Fruit fly (Drosophila melanogaster): ENCODE measurements around the gene CG42507.

Gene CG42507

dm6 chr3L:14789676-14790075 is 31.9 kb upstream of the CG42507 start, which contains the start of gene Helz (continued):
- TF ChIP-seq sob (GFP tag; IDR thresholded peaks at IDR 0.05) (peak; percentile 61), nerfin-2 (GFP tag; IDR thresholded peaks at IDR 0.05; ENCODE audit: partially characterized antibody) (peak; percentile 31; the same call in 1 of the 2 replicates), E2f2 (GFP tag; IDR thresholded peaks at IDR 0.05) (peak; percentile 95), aop (GFP tag; IDR thresholded peaks at IDR 0.05) (no peak), CG1603 (tag; optimal IDR thresholded peaks at IDR 0.05) (peak; percentile 52), ems (GFP tag; optimal IDR thresholded peaks at IDR 0.05) (peak; percentile 27), Xbp1 (GFP tag; optimal IDR thresholded peaks at IDR 0.05) (peak; percentile 33), vfl (GFP tag; optimal IDR thresholded peaks at IDR 0.05) (peak; percentile 54), CG17568 (GFP tag; optimal IDR thresholded peaks at IDR 0.05) (no peak), Xrp1 (GFP tag; IDR thresholded peaks at IDR 0.05) (0 out of 2 replicates have a peak, but pooled peaks have one; percentile 19), zfh2 (GFP tag; optimal IDR thresholded peaks at IDR 0.05) (peak; percentile 10), stwl (tag; optimal IDR thresholded peaks at IDR 0.05) (peak; percentile 6), Mad (GFP tag; optimal IDR thresholded peaks at IDR 0.05) (no peak), Dek (tag; optimal IDR thresholded peaks at IDR 0.05) (no peak), CG9932 (GFP tag; IDR thresholded peaks at IDR 0.05) (peak; percentile 69), slbo (GFP tag; IDR thresholded peaks at IDR 0.05) (peak; percentile 75), chm (GFP tag; IDR thresholded peaks at IDR 0.05) (0 out of 2 replicates have a peak, but pooled peaks have one; percentile 14), CG9817 (tag; optimal IDR thresholded peaks at IDR 0.05) (peak; percentile 20), Opbp (GFP tag; IDR thresholded peaks at IDR 0.05; ENCODE audit: partially characterized antibody) (peak; percentile 58; the same call in 2 of the 3 replicates), ftz-f1 (GFP tag; optimal IDR thresholded peaks at IDR 0.05) (no peak), amos (GFP tag; IDR thresholded peaks at IDR 0.05; ENCODE audit: partially characterized antibody) (peak; percentile 66), Dip3 (GFP tag; optimal IDR thresholded peaks at IDR 0.05) (peak; percentile 17), CG11696 (GFP tag; IDR thresholded peaks at IDR 0.05) (no peak), NfI (GFP tag; optimal IDR thresholded peaks at IDR 0.05) (peak; percentile 41), Nf-YB (GFP tag; optimal IDR thresholded peaks at IDR 0.05) (no peak), lbe (GFP tag; optimal IDR thresholded peaks at IDR 0.05) (peak; percentile 3), ci (GFP tag; IDR thresholded peaks at IDR 0.05) (peak; percentile 63; the same call in 1 of the 3 replicates), mam (GFP tag; optimal IDR thresholded peaks at IDR 0.05) (peak; percentile 29), B-H2 (GFP tag; optimal IDR thresholded peaks at IDR 0.05) (peak; percentile 82), CG11398 (GFP tag; optimal IDR thresholded peaks at IDR 0.05) (no peak), CG33213 (GFP tag; optimal IDR thresholded peaks at IDR 0.05) (peak; percentile 8), CG4820 (GFP tag; optimal IDR thresholded peaks at IDR 0.05) (no peak), HmgZ (tag; optimal IDR thresholded peaks at IDR 0.05) (peak; percentile 39), chif (GFP tag; optimal IDR thresholded peaks at IDR 0.05) (peak in 1 of 2 experiments; percentile 19), Dref (GFP tag; IDR thresholded peaks at IDR 0.05) (peak; percentile 90), H2.0 (GFP tag; IDR thresholded peaks at IDR 0.05) (0 out of 2 replicates have a peak, but pooled peaks have one; percentile 12), CG14014 (GFP tag; IDR thresholded peaks at IDR 0.05) (peak; percentile 34; the same call in 1 of the 2 replicates), Dbx (GFP tag; IDR thresholded peaks at IDR 0.05) (0 out of 3 replicates have a peak, but pooled peaks have one; percentile 20), CG10267 (tag; optimal IDR thresholded peaks at IDR 0.05) (peak; percentile 67), CG2120 (GFP tag; optimal IDR thresholded peaks at IDR 0.05) (no peak)

dm6 chr3L:14786230-14786850 is 28.6 kb upstream of the CG42507 start, which contains the start of the genes bmm and Tdrd3:
TSS of gene bmm (minus strand) at chr3L:14786412.
TSS of gene Tdrd3 (plus strand) at chr3L:14786791.
- TF ChIP-seq gcm (GFP tag; optimal IDR thresholded peaks at IDR 0.05) (peak; percentile 79), sens-2 (GFP tag; IDR thresholded peaks at IDR 0.05) (0 out of 2 replicates have a peak, but pooled peaks have one; percentile 3), CG2199 (GFP tag; IDR thresholded peaks at IDR 0.05) (peak; percentile 7; the same call in 1 of the 3 replicates), dati (GFP tag; IDR thresholded peaks at IDR 0.05) (0 out of 2 replicates have a peak, but pooled peaks have one; percentile 23), usp (GFP tag; optimal IDR thresholded peaks at IDR 0.05) (no peak), CG33213 (GFP tag; optimal IDR thresholded peaks at IDR 0.05) (no peak), gce (GFP tag; IDR thresholded peaks at IDR 0.05) (no peak; the same call in 2 of the 3 replicates), twi (tag; optimal IDR thresholded peaks at IDR 0.05) (peak; percentile 77), chn (GFP tag; optimal IDR thresholded peaks at IDR 0.05) (peak; percentile 54), Hr51 (GFP tag; optimal IDR thresholded peaks at IDR 0.05) (peak; percentile 17 to 84), CG7963 (GFP tag; IDR thresholded peaks at IDR 0.05; ENCODE audit: partially characterized antibody) (peak; percentile 82), Myb (GFP tag; optimal IDR thresholded peaks at IDR 0.05) (peak; percentile 39), CG9817 (tag; optimal IDR thresholded peaks at IDR 0.05) (peak; percentile 86)
